Fruit fly (Drosophila melanogaster) whole organism, embryonic: ENCODE measurements around the gene mat.

Source experiments
- ATbp ChIP-seq: fragments of 200-800 bp; sonication (Bioruptor generic); optimal IDR thresholded peaks from 2 replicates; lab custom pipeline; 2017; ENCODE audit warnings: missing biosample characterization, mild to moderate bottlenecking, missing genetic modification characterization, missing genetic modification reagents
- CG10543 ChIP-seq: fragments of 200-800 bp; sonication (Bioruptor generic); optimal IDR thresholded peaks from 3 replicates; lab custom pipeline; 2017; ENCODE audit warnings: missing biosample characterization, mild to moderate bottlenecking, missing genetic modification characterization, moderate library complexity
- CG10654 ChIP-seq: fragments of 200-800 bp; sonication (Bioruptor generic); optimal IDR thresholded peaks from 2 replicates; lab custom pipeline; 2016; ENCODE audit warnings: missing biosample characterization, missing genetic modification characterization
- CG13775 ChIP-seq: fragments of 200-800 bp; sonication (Bioruptor generic); optimal IDR thresholded peaks from 3 replicates; lab custom pipeline; 2017; ENCODE audit warnings: missing biosample characterization, mild to moderate bottlenecking, missing genetic modification characterization
- CG15514 ChIP-seq: fragments of 200-800 bp; sonication (Bioruptor generic); optimal IDR thresholded peaks from 3 replicates; lab custom pipeline; 2017; ENCODE audit warnings: missing biosample characterization, missing genetic modification characterization, mild to moderate bottlenecking, moderate library complexity, missing genetic modification reagents
- CG17361 ChIP-seq: fragments of 200-800 bp; sonication (Bioruptor generic); IDR thresholded peaks from 3 replicates; pipeline ENCODE4 v1.3.6; 2022; ENCODE audit warnings: missing biosample characterization, missing genetic modification characterization
- CG18476 ChIP-seq: fragments of 200-800 bp; sonication (Bioruptor generic); optimal IDR thresholded peaks from 2 replicates; lab custom pipeline; 2016; ENCODE audit warnings: missing biosample characterization, mild to moderate bottlenecking, missing genetic modification characterization
- CG2889 ChIP-seq: fragments of 200-800 bp; sonication (Bioruptor generic); IDR thresholded peaks from 3 replicates; pipeline ENCODE4 v1.3.6; 2022; ENCODE audit warnings: missing biosample characterization, missing genetic modification characterization
- CG32767 ChIP-seq: fragments of 200-800 bp; sonication (Bioruptor generic); IDR thresholded peaks from 2 replicates; pipeline ENCODE4 v1.3.6; 2022; ENCODE audit warnings: missing biosample characterization, missing genetic modification characterization
- CG3995 ChIP-seq: fragments of 200-800 bp; sonication (Bioruptor generic); optimal IDR thresholded peaks from 3 replicates; lab custom pipeline; 2016; ENCODE audit warnings: missing biosample characterization, missing genetic modification characterization
- CG4282 ChIP-seq: fragments of 200-800 bp; sonication (Bioruptor generic); optimal IDR thresholded peaks from 2 replicates; lab custom pipeline; 2016; ENCODE audit warnings: missing biosample characterization, missing genetic modification characterization
- CG4424 ChIP-seq: fragments of 200-800 bp; sonication (Bioruptor generic); optimal IDR thresholded peaks from 3 replicates; lab custom pipeline; 2016; ENCODE audit warnings: missing biosample characterization, missing genetic modification characterization
- CG4854 ChIP-seq: fragments of 200-800 bp; sonication (Bioruptor generic); optimal IDR thresholded peaks from 2 replicates; lab custom pipeline; 2016; ENCODE audit warnings: missing biosample characterization, missing genetic modification characterization, inconsistent platforms
- CG5180 ChIP-seq: fragments of 200-800 bp; sonication (Bioruptor generic); optimal IDR thresholded peaks from 3 replicates; lab custom pipeline; 2017; ENCODE audit warnings: missing biosample characterization, missing genetic modification characterization, mild to moderate bottlenecking, moderate library complexity, missing genetic modification reagents
- CG6254 ChIP-seq: fragments of 200-800 bp; sonication (Bioruptor generic); optimal IDR thresholded peaks from 3 replicates; lab custom pipeline; 2017; ENCODE audit warnings: mild to moderate bottlenecking, missing biosample characterization, missing genetic modification reagents, missing genetic modification characterization
- CG9797 ChIP-seq: fragments of 200-800 bp; sonication (Bioruptor generic); optimal IDR thresholded peaks from 3 replicates; lab custom pipeline; 2018; ENCODE audit warnings: missing biosample characterization, mild to moderate bottlenecking, missing genetic modification characterization
- Chrac-16 ChIP-seq: fragments of 200-800 bp; sonication (Bioruptor generic); optimal IDR thresholded peaks from 3 replicates; lab custom pipeline; 2016; ENCODE audit warnings: missing biosample characterization, missing genetic modification characterization
- Dip2 ChIP-seq: fragments of 200-800 bp; sonication (Bioruptor generic); IDR thresholded peaks from 2 replicates; pipeline ENCODE4 v1.3.6; 2022; ENCODE audit warnings: missing biosample characterization, missing genetic modification characterization
- Dll ChIP-seq: fragments of 200-800 bp; sonication (Bioruptor generic); IDR thresholded peaks from 4 replicates; pipeline ENCODE4 v1.3.6; 2022; ENCODE audit warnings: missing biosample characterization, missing genetic modification characterization; ENCODE audit not compliant: partially characterized antibody
- Doc2 ChIP-seq: fragments of 200-800 bp; sonication (Bioruptor generic); IDR thresholded peaks from 2 replicates; pipeline ENCODE4 v1.3.6; 2022; ENCODE audit warnings: missing biosample characterization, missing genetic modification characterization
- E2f1 ChIP-seq: fragments of 200-800 bp; sonication (Bioruptor generic); IDR thresholded peaks from 2 replicates; pipeline ENCODE4 v1.3.6; 2022; ENCODE audit warnings: missing biosample characterization, missing genetic modification characterization
- Elba2 ChIP-seq: fragments of 200-800 bp; sonication (Bioruptor generic); optimal IDR thresholded peaks from 3 replicates; lab custom pipeline; 2016; ENCODE audit warnings: missing biosample characterization, missing genetic modification characterization
- HmgD ChIP-seq: fragments of 200-800 bp; sonication (Bioruptor generic); optimal IDR thresholded peaks from 3 replicates; lab custom pipeline; 2016; ENCODE audit warnings: missing biosample characterization, missing genetic modification characterization
- Lpt ChIP-seq: fragments of >200 bp; optimal IDR thresholded peaks from 2 replicates; lab custom pipeline; 2018; ENCODE audit warnings: missing biosample characterization, missing genetic modification characterization
- Myb ChIP-seq: fragments of 200-800 bp; sonication (Bioruptor generic); optimal IDR thresholded peaks from 2 replicates; lab custom pipeline; 2016; ENCODE audit warnings: missing biosample characterization, missing genetic modification characterization
- Nf-YB ChIP-seq: fragments of 200-800 bp; sonication (Bioruptor generic); optimal IDR thresholded peaks from 3 replicates; lab custom pipeline; 2019; ENCODE audit warnings: missing biosample characterization, mild to moderate bottlenecking, missing genetic modification characterization, moderate library complexity
- Pdp1 ChIP-seq, 2 experiments: fragments of 200-800 bp; sonication (Bioruptor generic); optimal IDR thresholded peaks; 3 replicates each; lab custom pipeline; 2016; ENCODE audit warnings: missing biosample characterization in 2 of 2, missing genetic modification characterization in 2 of 2, mild to moderate bottlenecking in 1 of 2, moderate library complexity in 1 of 2
- Ravus ChIP-seq: fragments of 200-800 bp; sonication (Bioruptor generic); IDR thresholded peaks from 2 replicates; pipeline ENCODE4 v1.3.6; 2022; ENCODE audit warnings: missing biosample characterization, missing genetic modification characterization
- Xbp1 ChIP-seq: fragments of 200-800 bp; sonication (Bioruptor generic); optimal IDR thresholded peaks from 3 replicates; lab custom pipeline; 2016; ENCODE audit warnings: missing biosample characterization, mild to moderate bottlenecking, missing genetic modification characterization
- Xrp1 ChIP-seq: fragments of 200-800 bp; sonication (Bioruptor generic); IDR thresholded peaks from 2 replicates; pipeline ENCODE4 v1.3.6; 2022; ENCODE audit warnings: missing biosample characterization, missing genetic modification characterization
- bsh ChIP-seq, 2 experiments: fragments of 200-800 bp; sonication (Bioruptor generic); optimal IDR thresholded peaks; 2 replicates each; lab custom pipeline; 2017 to 2018; ENCODE audit warnings: mild to moderate bottlenecking in 2 of 2, missing biosample characterization in 2 of 2, missing genetic modification characterization in 2 of 2, moderate library complexity in 1 of 2
- btn ChIP-seq: fragments of 200-800 bp; sonication (Bioruptor generic); optimal IDR thresholded peaks from 2 replicates; lab custom pipeline; 2016; ENCODE audit warnings: missing biosample characterization, missing genetic modification characterization
- da ChIP-seq: fragments of 200-800 bp; sonication (Bioruptor generic); optimal IDR thresholded peaks from 2 replicates; lab custom pipeline; 2016; ENCODE audit warnings: missing biosample characterization, missing genetic modification characterization
- grn ChIP-seq: fragments of 200-800 bp; sonication (Bioruptor generic); optimal IDR thresholded peaks from 3 replicates; lab custom pipeline; 2017; ENCODE audit warnings: missing biosample characterization, missing genetic modification characterization
- hkb ChIP-seq, 2 experiments: fragments of 200-800 bp in 1 of 2; fragments of >200 bp in 1 of 2; sonication (Bioruptor generic) in 1 of 2; IDR thresholded peaks in 1 of 2; optimal IDR thresholded peaks in 1 of 2; 2 replicates each; pipeline versions ENCODE4 v1.3.6 to Lab custom; 2017 to 2022; ENCODE audit warnings: missing biosample characterization in 1 of 2, missing genetic modification characterization in 1 of 2
- knrl ChIP-seq: fragments of 200-800 bp; sonication (Bioruptor generic); IDR thresholded peaks from 3 replicates; pipeline ENCODE4 v1.3.6; 2022; ENCODE audit warnings: missing biosample characterization, missing genetic modification characterization; ENCODE audit not compliant: partially characterized antibody
- maf-S ChIP-seq: fragments of 200-800 bp; sonication (Bioruptor generic); optimal IDR thresholded peaks from 2 replicates; lab custom pipeline; 2016; ENCODE audit warnings: missing biosample characterization, missing genetic modification characterization
- mld ChIP-seq: fragments of 200-800 bp; sonication (Bioruptor generic); IDR thresholded peaks from 3 replicates; pipeline ENCODE4 v1.3.6; 2022; ENCODE audit warnings: missing biosample characterization, missing genetic modification characterization; ENCODE audit not compliant: partially characterized antibody
- odd ChIP-seq: fragments of 200-800 bp; sonication (Bioruptor generic); optimal IDR thresholded peaks from 2 replicates; lab custom pipeline; 2017; ENCODE audit warnings: missing biosample characterization, mild to moderate bottlenecking, missing genetic modification characterization
- phol ChIP-seq: fragments of 200-800 bp; sonication (Bioruptor generic); optimal IDR thresholded peaks from 3 replicates; lab custom pipeline; 2018; ENCODE audit warnings: missing biosample characterization, mild to moderate bottlenecking, missing genetic modification characterization, moderate library complexity
- pzg ChIP-seq: fragments of 200-800 bp; sonication (Bioruptor generic); optimal IDR thresholded peaks from 3 replicates; lab custom pipeline; 2018; ENCODE audit warnings: missing biosample characterization, mild to moderate bottlenecking, missing genetic modification characterization, moderate library complexity
- repo ChIP-seq: fragments of 200-800 bp; sonication (Bioruptor generic); optimal IDR thresholded peaks from 2 replicates; lab custom pipeline; 2016; ENCODE audit warnings: missing biosample characterization, missing genetic modification characterization
- rib ChIP-seq: fragments of 200-800 bp; sonication (Bioruptor generic); IDR thresholded peaks from 2 replicates; pipeline ENCODE4 v1.3.6; 2022; ENCODE audit warnings: missing biosample characterization, missing genetic modification characterization
- scrt ChIP-seq: fragments of 200-800 bp; sonication (Bioruptor generic); optimal IDR thresholded peaks from 2 replicates; lab custom pipeline; 2018; ENCODE audit warnings: missing biosample characterization, mild to moderate bottlenecking, missing genetic modification characterization, moderate library complexity
- sens ChIP-seq: fragments of 200-800 bp; sonication (Bioruptor generic); peaks from one replicate; lab custom pipeline; 2016; ENCODE audit warnings: missing biosample characterization, missing genetic modification characterization
- slp2 ChIP-seq: fragments of 200-800 bp; sonication (Bioruptor generic); optimal IDR thresholded peaks from 2 replicates; lab custom pipeline; 2016; ENCODE audit warnings: missing biosample characterization, missing genetic modification characterization
- sug ChIP-seq: fragments of 200-800 bp; optimal IDR thresholded peaks from 2 replicates; lab custom pipeline; 2019; ENCODE audit warnings: missing biosample characterization, mild to moderate bottlenecking, missing genetic modification characterization, moderate library complexity
- tgo ChIP-seq: fragments of 200-800 bp; sonication (Bioruptor generic); IDR thresholded peaks from 3 replicates; pipeline ENCODE4 v1.3.6; 2022; ENCODE audit warnings: missing biosample characterization, missing genetic modification characterization
- wdn ChIP-seq: fragments of 200-800 bp; sonication (Bioruptor generic); IDR thresholded peaks from 2 replicates; pipeline ENCODE4 v1.3.6; 2022; ENCODE audit warnings: missing biosample characterization, missing genetic modification characterization

mat gene

DNA sequence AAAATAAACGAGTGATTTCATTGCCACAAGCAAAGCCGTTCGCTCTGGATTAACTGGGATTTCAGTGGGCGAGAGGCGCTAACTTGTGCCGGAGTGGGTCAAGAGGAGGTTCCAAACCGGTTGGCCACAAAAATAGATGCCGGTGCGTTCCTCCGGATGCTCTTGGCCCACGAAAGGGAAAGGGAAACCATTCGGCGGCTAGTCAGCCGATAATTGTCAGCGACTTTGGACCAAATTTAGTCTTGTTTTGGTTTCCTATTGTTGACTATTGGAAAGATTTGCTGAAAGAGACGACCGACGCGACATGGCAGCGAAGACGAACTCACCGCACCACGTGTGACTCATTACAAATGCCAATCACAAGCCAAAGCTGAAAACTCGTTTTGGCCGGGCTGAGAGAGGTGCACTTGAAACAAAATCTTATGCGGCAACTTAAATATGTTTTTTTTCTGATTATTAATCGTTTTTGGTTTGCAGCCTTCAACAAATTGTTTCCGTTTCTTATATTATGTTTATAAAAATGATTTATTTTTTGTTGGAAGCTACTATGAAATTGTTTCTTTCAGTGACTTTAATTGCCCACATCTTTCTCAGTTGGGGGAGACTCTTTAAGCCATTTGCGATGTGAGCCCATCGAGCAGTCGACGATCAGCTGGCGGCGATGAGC, 7.3 kb upstream of the mat start, which contains the start of gene CG34056 (continued):
- TF ChIP-seq CG32767 (GFP tag; lab: Robert Waterston, UW) (peak; percentile 89), HmgD (GFP tag; lab: Kevin White, UChicago) (no peak), ATbp (GFP tag; lab: Kevin White, UChicago) (peak; percentile 92), Doc2 (GFP tag; lab: Robert Waterston, UW) (peak; percentile 82), pzg (GFP tag; lab: Kevin White, UChicago) (no peak), CG5180 (GFP tag; lab: Kevin White, UChicago) (peak; percentile 84), CG9797 (peak; percentile 31), grn (GFP tag; lab: Kevin White, UChicago) (no peak), btn (GFP tag; lab: Kevin White, UChicago) (peak; percentile 68), CG10543 (GFP tag; lab: Kevin White, UChicago) (peak; percentile 20), CG17361 (GFP tag; lab: Robert Waterston, UW) (peak; percentile 94), CG4854 (GFP tag; lab: Kevin White, UChicago) (peak; percentile 85), bsh (GFP tag; optimal IDR thresholded peaks at IDR 0.05; lab: Kevin White, UChicago) (peak; percentile 87 to 93), Lpt (GFP tag; lab: Kevin White, UChicago) (no peak), wdn (peak; percentile 93), hkb (optimal IDR thresholded peaks at IDR 0.05; lab: Kevin White, UChicago) (no peak), hkb (GFP tag; IDR thresholded peaks at IDR 0.05; lab: Robert Waterston, UW) (peak; percentile 98), rib (GFP tag; lab: Robert Waterston, UW) (peak; percentile 95), phol (tag; lab: Kevin White, UChicago) (peak; percentile 93), mld (GFP tag; lab: Robert Waterston, UW) (no peak), tgo (GFP tag; lab: Robert Waterston, UW) (peak; percentile 96), Nf-YB (peak; percentile 73), CG10654 (GFP tag; lab: Kevin White, UChicago) (peak; percentile 90), slp2 (GFP tag; lab: Kevin White, UChicago) (peak; percentile 69), CG13775 (GFP tag; lab: Kevin White, UChicago) (peak; percentile 68), Xrp1 (peak; percentile 96), CG3995 (GFP tag; lab: Kevin White, UChicago) (peak; percentile 68), Elba2 (GFP tag; lab: Kevin White, UChicago) (no peak), Chrac-16 (GFP tag; lab: Kevin White, UChicago) (peak; percentile 75), sens (GFP tag; lab: Kevin White, UChicago) (peak; percentile 99), CG6254 (GFP tag; lab: Kevin White, UChicago) (peak; percentile 89), sug (tag; lab: Kevin White, UChicago) (peak; percentile 40), odd (GFP tag; lab: Kevin White, UChicago) (peak; percentile 76), E2f1 (GFP tag; lab: Robert Waterston, UW) (peak; percentile 96), CG4282 (GFP tag; lab: Kevin White, UChicago) (no peak), repo (GFP tag; lab: Kevin White, UChicago) (peak; percentile 73), Xbp1 (peak; percentile 90), Pdp1 (GFP tag; optimal IDR thresholded peaks at IDR 0.05; lab: Kevin White, UChicago) (peak; percentile 85), CG4424 (GFP tag; lab: Kevin White, UChicago) (peak; percentile 95), da (GFP tag; lab: Kevin White, UChicago) (no peak), Dll (0 out of 4 replicates have a peak, but pooled peaks have one; percentile 44), CG15514 (peak; percentile 84), maf-S (peak; percentile 70), Myb (peak; percentile 45), CG2889 (GFP tag; lab: Robert Waterston, UW) (peak; percentile 82; the same call in 2 of the 3 replicates), knrl (GFP tag; lab: Robert Waterston, UW) (no peak), Dip2 (GFP tag; lab: Robert Waterston, UW) (peak; percentile 45; the same call in 1 of the 2 replicates), CG18476 (peak; percentile 91), scrt (GFP tag; lab: Kevin White, UChicago) (peak; percentile 88), Ravus (peak; percentile 92)
